Fruit fly (Drosophila melanogaster) whole organism, adult: Measurements from ENCODE around the gene sordd2.

Source experiments
- CG12768 ChIP-seq: fragments of 200-800 bp; sonication (Bioruptor generic); optimal IDR thresholded peaks from 2 replicates; lab custom pipeline; 2017; ENCODE audit warnings: missing biosample characterization, missing genetic modification characterization, mild to moderate bottlenecking, moderate library complexity, missing genetic modification reagents
- CG5204 ChIP-seq: fragments of 200-800 bp; sonication (Bioruptor generic); optimal IDR thresholded peaks from 2 replicates; lab custom pipeline; 2016; ENCODE audit warnings: missing biosample characterization, missing genetic modification characterization
- CG7101 ChIP-seq: fragments of 200-800 bp; sonication (Bioruptor generic); optimal IDR thresholded peaks from 2 replicates; lab custom pipeline; 2018; ENCODE audit warnings: missing biosample characterization, mild to moderate bottlenecking, missing genetic modification characterization, moderate library complexity
- Hr96 ChIP-seq: fragments of 200-800 bp; sonication (Bioruptor generic); optimal IDR thresholded peaks from 2 replicates; lab custom pipeline; 2016; ENCODE audit warnings: missing biosample characterization, missing genetic modification characterization
- Mnt ChIP-seq: fragments of 200-800 bp; sonication (Bioruptor generic); optimal IDR thresholded peaks from 2 replicates; lab custom pipeline; 2016; ENCODE audit warnings: missing biosample characterization, mild to moderate bottlenecking, missing genetic modification characterization
- bab1 ChIP-seq: fragments of 200-800 bp; sonication (Bioruptor generic); optimal IDR thresholded peaks from 3 replicates; lab custom pipeline; 2019; ENCODE audit warnings: missing biosample characterization, mild to moderate bottlenecking, missing genetic modification characterization, moderate library complexity
- kay ChIP-seq: fragments of 200-800 bp; sonication (Bioruptor generic); peaks from one replicate; lab custom pipeline; 2016; ENCODE audit warnings: missing biosample characterization, missing genetic modification characterization, borderline replicate concordance
- ovo ChIP-seq: fragments of 200-800 bp; sonication (Bioruptor generic); optimal IDR thresholded peaks from 2 replicates; lab custom pipeline; 2016; ENCODE audit warnings: missing biosample characterization, missing genetic modification characterization
- pad ChIP-seq: fragments of 200-800 bp; sonication (Bioruptor generic); optimal IDR thresholded peaks from 3 replicates; lab custom pipeline; 2017; ENCODE audit warnings: missing biosample characterization, missing genetic modification characterization, mild to moderate bottlenecking, moderate library complexity, missing genetic modification reagents
- toe ChIP-seq: fragments of 200-800 bp; sonication (Bioruptor generic); optimal IDR thresholded peaks from 2 replicates; lab custom pipeline; 2016; ENCODE audit warnings: missing biosample characterization, missing genetic modification characterization

dm6 chrX:15778846-15779245, 20.1 kb downstream of the sordd2 start, which contains the start of gene CG43673:
- TF ChIP-seq Hr96 (GFP tag; lab: Kevin White, UChicago), result no peak
- no peak for TF ChIP-seq Mnt (GFP tag; lab: Kevin White, UChicago)
- no peak for TF ChIP-seq toe
- no peak for TF ChIP-seq CG12768 (GFP tag; lab: Kevin White, UChicago)
- no peak for TF ChIP-seq kay (GFP tag; lab: Kevin White, UChicago)
- no peak for TF ChIP-seq CG5204 (GFP tag; lab: Kevin White, UChicago)
- TF ChIP-seq ovo (GFP tag; lab: Kevin White, UChicago), result no peak
- TF ChIP-seq bab1 (GFP tag; lab: Kevin White, UChicago), result no peak
- TF ChIP-seq CG7101 (tag; lab: Kevin White, UChicago), result no peak
- no peak for TF ChIP-seq pad (GFP tag; lab: Kevin White, UChicago)
